Fruit fly (Drosophila melanogaster) whole organism, embryonic: ENCODE results near the gene CG43248.

ENCODE experiments used
- ATbp ChIP-seq: fragments of 200-800 bp; sonication (Bioruptor generic); optimal IDR thresholded peaks from 2 replicates; lab custom pipeline; 2017; ENCODE audit warnings: missing biosample characterization, mild to moderate bottlenecking, missing genetic modification characterization, missing genetic modification reagents
- Atf6 ChIP-seq: fragments of 200-800 bp; sonication (Bioruptor generic); IDR thresholded peaks from 2 replicates; pipeline ENCODE4 v1.3.6; 2022; ENCODE audit warnings: missing biosample characterization, missing genetic modification characterization
- Bteb2 ChIP-seq: fragments of 200-800 bp; sonication (Bioruptor generic); optimal IDR thresholded peaks from 2 replicates; lab custom pipeline; 2016; ENCODE audit warnings: missing biosample characterization, missing genetic modification characterization
- CG10959 ChIP-seq: fragments of 200-800 bp; sonication (Bioruptor generic); IDR thresholded peaks from 2 replicates; pipeline ENCODE4 v1.3.6; 2022; ENCODE audit warnings: missing biosample characterization, missing genetic modification characterization
- CG11504 ChIP-seq: fragments of 200-800 bp; sonication (Bioruptor generic); optimal IDR thresholded peaks from 3 replicates; lab custom pipeline; 2019; ENCODE audit warnings: missing biosample characterization, mild to moderate bottlenecking, missing genetic modification characterization, moderate library complexity
- CG11695 ChIP-seq: fragments of 200-800 bp; sonication (Bioruptor generic); IDR thresholded peaks from 3 replicates; pipeline ENCODE4 v1.3.6; 2022; ENCODE audit warnings: missing biosample characterization, missing genetic modification characterization
- CG12299 ChIP-seq: fragments of 200-800 bp; sonication (Bioruptor generic); optimal IDR thresholded peaks from 2 replicates; lab custom pipeline; 2018; ENCODE audit warnings: missing biosample characterization, mild to moderate bottlenecking, missing genetic modification characterization
- CG1233 ChIP-seq: fragments of 200-800 bp; sonication (Bioruptor generic); optimal IDR thresholded peaks from 4 replicates; lab custom pipeline; 2018; ENCODE audit warnings: missing biosample characterization, mild to moderate bottlenecking, missing genetic modification characterization
- CG17568 ChIP-seq: fragments of 200-800 bp; sonication (Bioruptor generic); optimal IDR thresholded peaks from 2 replicates; lab custom pipeline; 2018; ENCODE audit warnings: missing biosample characterization, mild to moderate bottlenecking, missing genetic modification characterization, moderate library complexity
- CG18599 ChIP-seq: fragments of 200-800 bp; sonication (Bioruptor generic); optimal IDR thresholded peaks from 3 replicates; lab custom pipeline; 2017; ENCODE audit warnings: missing biosample characterization, missing genetic modification characterization, mild to moderate bottlenecking, moderate library complexity, missing genetic modification reagents
- CG18619 ChIP-seq: fragments of 200-800 bp; sonication (Bioruptor generic); optimal IDR thresholded peaks from 3 replicates; lab custom pipeline; 2017; ENCODE audit warnings: missing biosample characterization, mild to moderate bottlenecking, missing genetic modification characterization
- CG2678 ChIP-seq: fragments of 200-800 bp; sonication (Bioruptor generic); optimal IDR thresholded peaks from 3 replicates; lab custom pipeline; 2019; ENCODE audit warnings: missing biosample characterization, mild to moderate bottlenecking, missing genetic modification characterization, moderate library complexity
- CG2889 ChIP-seq: fragments of 200-800 bp; sonication (Bioruptor generic); IDR thresholded peaks from 3 replicates; pipeline ENCODE4 v1.3.6; 2022; ENCODE audit warnings: missing biosample characterization, missing genetic modification characterization
- CG4328 ChIP-seq: fragments of 200-800 bp; sonication (Bioruptor generic); optimal IDR thresholded peaks from 3 replicates; lab custom pipeline; 2017; ENCODE audit warnings: missing biosample characterization, missing genetic modification reagents, missing genetic modification characterization
- CG6813 ChIP-seq: fragments of 200-800 bp; sonication (Bioruptor generic); optimal IDR thresholded peaks from 2 replicates; lab custom pipeline; 2017; ENCODE audit warnings: missing biosample characterization, missing genetic modification characterization, mild to moderate bottlenecking, moderate library complexity, missing genetic modification reagents
- CG6854 ChIP-seq: fragments of 200-800 bp; sonication (Bioruptor generic); optimal IDR thresholded peaks from 3 replicates; lab custom pipeline; 2017; ENCODE audit warnings: missing biosample characterization, mild to moderate bottlenecking, missing genetic modification characterization
- CG7556 ChIP-seq: fragments of 200-800 bp; sonication (Bioruptor generic); optimal IDR thresholded peaks from 2 replicates; lab custom pipeline; 2017; ENCODE audit warnings: missing biosample characterization, mild to moderate bottlenecking, missing genetic modification characterization
- CrebB ChIP-seq: fragments of 200-800 bp; sonication (Bioruptor generic); optimal IDR thresholded peaks from 3 replicates; lab custom pipeline; 2018; ENCODE audit warnings: missing biosample characterization, mild to moderate bottlenecking, missing genetic modification characterization
- Dbx ChIP-seq: fragments of 200-800 bp; sonication (Bioruptor generic); IDR thresholded peaks from 3 replicates; pipeline ENCODE4 v1.3.6; 2022; ENCODE audit warnings: missing biosample characterization, missing genetic modification characterization
- Dip2 ChIP-seq: fragments of 200-800 bp; sonication (Bioruptor generic); IDR thresholded peaks from 2 replicates; pipeline ENCODE4 v1.3.6; 2022; ENCODE audit warnings: missing biosample characterization, missing genetic modification characterization
- Dip3 ChIP-seq: fragments of 200-800 bp; sonication (Bioruptor generic); optimal IDR thresholded peaks from 3 replicates; lab custom pipeline; 2016; ENCODE audit warnings: missing biosample characterization, missing genetic modification characterization
- H15 ChIP-seq: fragments of 200-800 bp; sonication (Bioruptor generic); IDR thresholded peaks from 3 replicates; pipeline ENCODE4 v1.3.6; 2022; ENCODE audit warnings: missing biosample characterization, missing genetic modification characterization
- HHEX ChIP-seq: fragments of 200-800 bp; sonication (Bioruptor generic); optimal IDR thresholded peaks from 3 replicates; lab custom pipeline; 2017; ENCODE audit warnings: missing biosample characterization, mild to moderate bottlenecking, missing genetic modification characterization, missing genetic modification reagents
- HLH3B ChIP-seq: fragments of 200-800 bp; sonication (Bioruptor generic); IDR thresholded peaks from 2 replicates; pipeline ENCODE4 v1.3.6; 2022; ENCODE audit warnings: missing biosample characterization, missing genetic modification characterization
- HmgZ ChIP-seq: fragments of 200-800 bp; sonication (Bioruptor generic); optimal IDR thresholded peaks from 2 replicates; lab custom pipeline; 2018; ENCODE audit warnings: missing biosample characterization, mild to moderate bottlenecking, missing genetic modification characterization
- Hmr ChIP-seq: fragments of 200-800 bp; sonication (Bioruptor generic); optimal IDR thresholded peaks from 3 replicates; lab custom pipeline; 2017; ENCODE audit warnings: mild to moderate bottlenecking, missing biosample characterization, missing genetic modification reagents, missing genetic modification characterization
- Kr ChIP-seq: fragments of 200-800 bp; sonication (Bioruptor generic); optimal IDR thresholded peaks from 2 replicates; lab custom pipeline; 2017; ENCODE audit warnings: missing biosample characterization, mild to moderate bottlenecking, missing genetic modification characterization
- Meics ChIP-seq: fragments of 200-800 bp; sonication (Bioruptor generic); optimal IDR thresholded peaks from 2 replicates; lab custom pipeline; 2017; ENCODE audit warnings: missing biosample characterization, mild to moderate bottlenecking, missing genetic modification characterization
- PHDP ChIP-seq: fragments of 200-800 bp; sonication (Bioruptor generic); optimal IDR thresholded peaks from 3 replicates; lab custom pipeline; 2018; ENCODE audit warnings: missing biosample characterization, mild to moderate bottlenecking, missing genetic modification characterization, moderate library complexity
- Pdp1 ChIP-seq, 2 experiments: fragments of 200-800 bp; sonication (Bioruptor generic); optimal IDR thresholded peaks; 3 replicates each; lab custom pipeline; 2016; ENCODE audit warnings: missing biosample characterization in 2 of 2, missing genetic modification characterization in 2 of 2, mild to moderate bottlenecking in 1 of 2, moderate library complexity in 1 of 2
- Sry-β ChIP-seq: fragments of 200-800 bp; sonication (Bioruptor generic); optimal IDR thresholded peaks from 2 replicates; lab custom pipeline; 2018; ENCODE audit warnings: missing biosample characterization, mild to moderate bottlenecking, missing genetic modification characterization, moderate library complexity
- ase ChIP-seq: fragments of 200-800 bp; sonication (Bioruptor generic); IDR thresholded peaks from 3 replicates; pipeline ENCODE4 v1.3.6; 2022; ENCODE audit warnings: missing biosample characterization, missing genetic modification characterization
- bab2 ChIP-seq: fragments of 200-800 bp; sonication (Bioruptor generic); optimal IDR thresholded peaks from 2 replicates; lab custom pipeline; 2016; ENCODE audit warnings: missing biosample characterization, missing genetic modification characterization
- cato ChIP-seq: fragments of 200-800 bp; sonication (Bioruptor generic); optimal IDR thresholded peaks from 2 replicates; lab custom pipeline; 2016; ENCODE audit warnings: missing biosample characterization, missing genetic modification characterization, borderline replicate concordance
- caup ChIP-seq: fragments of 200-800 bp; sonication (Bioruptor generic); optimal IDR thresholded peaks from 3 replicates; lab custom pipeline; 2017; ENCODE audit warnings: missing biosample characterization, mild to moderate bottlenecking, missing genetic modification characterization, moderate library complexity; ENCODE audit not compliant: severe bottlenecking
- ci ChIP-seq: fragments of 200-800 bp; sonication (Bioruptor generic); IDR thresholded peaks from 3 replicates; pipeline ENCODE4 v1.3.6; 2022; ENCODE audit warnings: missing biosample characterization, missing genetic modification characterization
- cwo ChIP-seq: fragments of 200-800 bp; sonication (Bioruptor generic); optimal IDR thresholded peaks from 3 replicates; lab custom pipeline; 2017; ENCODE audit warnings: missing biosample characterization, missing genetic modification characterization, mild to moderate bottlenecking, moderate library complexity, missing genetic modification reagents
- danr ChIP-seq: fragments of 200-800 bp; sonication (Bioruptor generic); IDR thresholded peaks from 2 replicates; pipeline ENCODE4 v1.3.6; 2022; ENCODE audit warnings: missing biosample characterization, missing genetic modification characterization
- ems ChIP-seq: fragments of 200-800 bp; sonication (Bioruptor generic); optimal IDR thresholded peaks from 3 replicates; lab custom pipeline; 2016; ENCODE audit warnings: missing biosample characterization, missing genetic modification characterization
- gem ChIP-seq: fragments of 200-800 bp; sonication (Bioruptor generic); optimal IDR thresholded peaks from 2 replicates; lab custom pipeline; 2019; ENCODE audit warnings: missing biosample characterization, mild to moderate bottlenecking, missing genetic modification characterization, moderate library complexity
- hb ChIP-seq: fragments of 200-800 bp; sonication (Bioruptor generic); IDR thresholded peaks from 3 replicates; pipeline ENCODE4 v1.3.6; 2022; ENCODE audit warnings: missing biosample characterization, missing genetic modification characterization; ENCODE audit not compliant: partially characterized antibody
- her ChIP-seq: fragments of 200-800 bp; sonication (Bioruptor generic); optimal IDR thresholded peaks from 2 replicates; lab custom pipeline; 2016; ENCODE audit warnings: missing biosample characterization, missing genetic modification characterization
- mam ChIP-seq: fragments of 200-800 bp; sonication (Bioruptor generic); optimal IDR thresholded peaks from 3 replicates; lab custom pipeline; 2016; ENCODE audit warnings: missing biosample characterization, missing genetic modification characterization
- ro ChIP-seq: fragments of 200-800 bp; sonication (Bioruptor generic); IDR thresholded peaks from 2 replicates; pipeline ENCODE4 v1.3.6; 2022; ENCODE audit warnings: missing biosample characterization, missing genetic modification characterization
- row ChIP-seq: fragments of 200-800 bp; sonication (Bioruptor generic); IDR thresholded peaks from 3 replicates; pipeline ENCODE4 v1.3.6; 2022; ENCODE audit warnings: missing biosample characterization, missing genetic modification characterization
- sob ChIP-seq: fragments of 200-800 bp; sonication (Bioruptor generic); IDR thresholded peaks from 2 replicates; pipeline ENCODE4 v1.3.6; 2022; ENCODE audit warnings: missing biosample characterization, missing genetic modification characterization
- ssp ChIP-seq: fragments of 200-800 bp; sonication (Bioruptor generic); IDR thresholded peaks from 2 replicates; pipeline ENCODE4 v1.3.6; 2022; ENCODE audit warnings: missing biosample characterization, missing genetic modification characterization
- tin ChIP-seq: fragments of 200-800 bp; sonication (Bioruptor generic); optimal IDR thresholded peaks from 3 replicates; lab custom pipeline; 2016; ENCODE audit warnings: missing biosample characterization, missing genetic modification characterization
- unpg ChIP-seq: fragments of 200-800 bp; sonication (Bioruptor generic); optimal IDR thresholded peaks from 3 replicates; lab custom pipeline; 2018; ENCODE audit warnings: missing biosample characterization, mild to moderate bottlenecking, missing genetic modification characterization, moderate library complexity
- usp ChIP-seq: fragments of >200 bp; optimal IDR thresholded peaks from 2 replicates; lab custom pipeline; 2017; ENCODE audit warnings: missing biosample characterization, missing genetic modification characterization
- vvl ChIP-seq: fragments of 200-800 bp; sonication (Bioruptor generic); IDR thresholded peaks from 2 replicates; pipeline ENCODE4 v1.3.6; 2022; ENCODE audit warnings: missing biosample characterization, missing genetic modification characterization

CG43248 gene

dm6 chr3L:15548843-15549242, 17.6 kb upstream of the CG43248 start (continued):
- TF ChIP-seq caup (GFP tag; lab: Kevin White, UChicago), result peak; percentile 74
- TF ChIP-seq hb, result no peak
- peak; percentile 30 for TF ChIP-seq CG1233
- TF ChIP-seq Sry-β (GFP tag; lab: Kevin White, UChicago), result no peak
- TF ChIP-seq vvl (GFP tag; lab: Robert Waterston, UW), result no peak
- peak; percentile 23 for TF ChIP-seq CG7556 (GFP tag; lab: Kevin White, UChicago)
- TF ChIP-seq H15 (GFP tag; lab: Robert Waterston, UW), result no peak
- TF ChIP-seq sob (GFP tag; lab: Robert Waterston, UW), result peak; percentile 10; the same call in 1 of the 2 replicates
- no peak for TF ChIP-seq usp (GFP tag; lab: Kevin White, UChicago)
- peak; percentile 72 for TF ChIP-seq CG18599
- TF ChIP-seq Bteb2 (GFP tag; lab: Kevin White, UChicago), result no peak
- TF ChIP-seq CrebB (tag; lab: Kevin White, UChicago), result peak; percentile 53
- no peak for TF ChIP-seq ro (GFP tag; lab: Robert Waterston, UW)
- TF ChIP-seq Pdp1 (GFP tag; optimal IDR thresholded peaks at IDR 0.05; lab: Kevin White, UChicago), result peak in 1 of 2 experiments; percentile 34
- peak; percentile 26 for TF ChIP-seq PHDP
- TF ChIP-seq Dip2 (GFP tag; lab: Robert Waterston, UW), result no peak
- TF ChIP-seq CG2889 (GFP tag; lab: Robert Waterston, UW), result no peak
- 0 out of 2 replicates have a peak, but pooled peaks have one; percentile 15 for TF ChIP-seq Atf6 (GFP tag; lab: Robert Waterston, UW)
- peak; percentile 51 for TF ChIP-seq CG6854 (GFP tag; lab: Kevin White, UChicago)
- peak; percentile 11 for TF ChIP-seq CG18619
- peak; percentile 20; the same call in 1 of the 2 replicates for TF ChIP-seq danr (GFP tag; lab: Robert Waterston, UW)
- TF ChIP-seq ssp (GFP tag; lab: Robert Waterston, UW), result no peak
- TF ChIP-seq HLH3B (GFP tag; lab: Robert Waterston, UW), result no peak
- peak; percentile 59 for TF ChIP-seq ATbp
- no peak for TF ChIP-seq ci (GFP tag; lab: Robert Waterston, UW)
- TF ChIP-seq ems (GFP tag; lab: Kevin White, UChicago), result no peak
- TF ChIP-seq CG6813 (GFP tag; lab: Kevin White, UChicago), result peak; percentile 67
- TF ChIP-seq CG4328 (GFP tag; lab: Kevin White, UChicago), result peak; percentile 42
- no peak for TF ChIP-seq ase (GFP tag; lab: Robert Waterston, UW)
- TF ChIP-seq tin (GFP tag; lab: Kevin White, UChicago), result no peak
- no peak for TF ChIP-seq cato
- peak; percentile 34 for TF ChIP-seq HHEX (GFP tag; lab: Kevin White, UChicago)
- TF ChIP-seq Meics (GFP tag; lab: Kevin White, UChicago), result peak; percentile 53
- TF ChIP-seq Hmr (GFP tag; lab: Kevin White, UChicago), result peak; percentile 69
- TF ChIP-seq gem, result peak; percentile 3
- TF ChIP-seq row (GFP tag; lab: Robert Waterston, UW), result no peak
- no peak for TF ChIP-seq Dbx
- TF ChIP-seq Kr, result no peak
- no peak for TF ChIP-seq her (GFP tag; lab: Kevin White, UChicago)
- TF ChIP-seq cwo, result peak; percentile 32
- peak; percentile 32 for TF ChIP-seq bab2 (GFP tag; lab: Kevin White, UChicago)
- no peak for TF ChIP-seq CG11504
- no peak for TF ChIP-seq CG10959 (GFP tag; lab: Robert Waterston, UW)
- no peak for TF ChIP-seq Dip3
- peak; percentile 47 for TF ChIP-seq CG2678
- TF ChIP-seq CG12299, result peak; percentile 20
- TF ChIP-seq CG17568 (GFP tag; lab: Kevin White, UChicago), result peak; percentile 54
- TF ChIP-seq unpg (GFP tag; lab: Kevin White, UChicago), result peak; percentile 7
- TF ChIP-seq CG11695 (GFP tag; lab: Robert Waterston, UW), result peak; percentile 30; the same call in 2 of the 3 replicates
- peak; percentile 6 for TF ChIP-seq HmgZ
- TF ChIP-seq mam (GFP tag; lab: Kevin White, UChicago), result no peak
